Fruit fly (Drosophila melanogaster): ENCODE data around the gene alpha-Est6.

alpha-Est6 gene

dm6 chr3R:7491453-7491853, 37.1 kb downstream of the alpha-Est6 start (continued):
- no peak for TF ChIP-seq CG9727 (GFP tag; optimal IDR thresholded peaks at IDR 0.05)
- no peak for TF ChIP-seq CG6813 (GFP tag; optimal IDR thresholded peaks at IDR 0.05)
- no peak for TF ChIP-seq dysf (GFP tag; IDR thresholded peaks at IDR 0.05)
- no peak for TF ChIP-seq luna (GFP tag; optimal IDR thresholded peaks at IDR 0.05)
- TF ChIP-seq ac (GFP tag; optimal IDR thresholded peaks at IDR 0.05): no peak
- no peak for TF ChIP-seq HHEX (GFP tag; optimal IDR thresholded peaks at IDR 0.05)
- no peak for TF ChIP-seq CG11695 (GFP tag; IDR thresholded peaks at IDR 0.05)
- no peak for TF ChIP-seq bab2 (GFP tag; optimal IDR thresholded peaks at IDR 0.05)
- TF ChIP-seq crc (GFP tag; optimal IDR thresholded peaks at IDR 0.05): no peak
- no peak for TF ChIP-seq CG32772 (GFP tag; IDR thresholded peaks at IDR 0.05)
- no peak for TF ChIP-seq chn (GFP tag; optimal IDR thresholded peaks at IDR 0.05)
- no peak for TF ChIP-seq tin (GFP tag; optimal IDR thresholded peaks at IDR 0.05)
- no peak for TF ChIP-seq klu (GFP tag; IDR thresholded peaks at IDR 0.05)
- TF ChIP-seq peb (GFP tag; IDR thresholded peaks at IDR 0.05): no peak
- TF ChIP-seq hbn (GFP tag; IDR thresholded peaks at IDR 0.05; ENCODE audit: partially characterized antibody): no peak
- TF ChIP-seq Usf (GFP tag; optimal IDR thresholded peaks at IDR 0.05): no peak
- TF ChIP-seq CG4404 (GFP tag; IDR thresholded peaks at IDR 0.05): no peak
- peak; percentile 87 for TF ChIP-seq Blimp-1 (GFP tag; optimal IDR thresholded peaks at IDR 0.05)
- TF ChIP-seq lov (optimal IDR thresholded peaks at IDR 0.05): no peak
- no peak for TF ChIP-seq lov (GFP tag; IDR thresholded peaks at IDR 0.05)
- TF ChIP-seq CG17802 (tag; optimal IDR thresholded peaks at IDR 0.05): no peak
- TF ChIP-seq CG10979 (tag; optimal IDR thresholded peaks at IDR 0.05): no peak
- no peak for TF ChIP-seq CG2129 (GFP tag; IDR thresholded peaks at IDR 0.05; ENCODE audit: partially characterized antibody)
- no peak for TF ChIP-seq CG2889 (GFP tag; IDR thresholded peaks at IDR 0.05)
- no peak for TF ChIP-seq Hsf (GFP tag; optimal IDR thresholded peaks at IDR 0.05)
- no peak for TF ChIP-seq vfl (GFP tag; optimal IDR thresholded peaks at IDR 0.05)
- TF ChIP-seq Sry-β (GFP tag; optimal IDR thresholded peaks at IDR 0.05): no peak
- TF ChIP-seq CG10267 (tag; optimal IDR thresholded peaks at IDR 0.05): no peak
- TF ChIP-seq shn (GFP tag; optimal IDR thresholded peaks at IDR 0.05): no peak
- TF ChIP-seq jigr1 (GFP tag; IDR thresholded peaks at IDR 0.05): no peak
- TF ChIP-seq BEAF-32 (GFP tag; optimal IDR thresholded peaks at IDR 0.05): no peak
- no peak for TF ChIP-seq Side (GFP tag; optimal IDR thresholded peaks at IDR 0.05)
- TF ChIP-seq chinmo (GFP tag; IDR thresholded peaks at IDR 0.05; ENCODE audit: partially characterized antibody): peak; percentile 91; the same call in 3 of the 4 replicates
- TF ChIP-seq Jarid2 (GFP tag; optimal IDR thresholded peaks at IDR 0.05): peak; percentile 87
- TF ChIP-seq CG32532 (GFP tag; IDR thresholded peaks at IDR 0.05): peak; percentile 67; the same call in 1 of the 2 replicates
- TF ChIP-seq B-H2 (GFP tag; optimal IDR thresholded peaks at IDR 0.05): peak; percentile 37
- no peak for TF ChIP-seq en (GFP tag; optimal IDR thresholded peaks at IDR 0.05)
- TF ChIP-seq pzg (GFP tag; optimal IDR thresholded peaks at IDR 0.05): no peak
- TF ChIP-seq CG31388 (GFP tag; optimal IDR thresholded peaks at IDR 0.05): no peak
- peak; percentile 23; the same call in 1 of the 2 replicates for TF ChIP-seq CG1024 (GFP tag; IDR thresholded peaks at IDR 0.05)
- no peak for TF ChIP-seq tup (GFP tag; optimal IDR thresholded peaks at IDR 0.05)
- TF ChIP-seq CG10565 (GFP tag; optimal IDR thresholded peaks at IDR 0.05): no peak
- TF ChIP-seq CG1647 (GFP tag; optimal IDR thresholded peaks at IDR 0.05): no peak
- no peak for TF ChIP-seq CG4282 (GFP tag; optimal IDR thresholded peaks at IDR 0.05)
- no peak for TF ChIP-seq zen (tag; optimal IDR thresholded peaks at IDR 0.05)
- TF ChIP-seq CG2678 (tag; optimal IDR thresholded peaks at IDR 0.05): no peak
- no peak for TF ChIP-seq Taf1 (GFP tag; IDR thresholded peaks at IDR 0.05)
- no peak for TF ChIP-seq wor (GFP tag; IDR thresholded peaks at IDR 0.05)
- no peak for TF ChIP-seq nmo (GFP tag; optimal IDR thresholded peaks at IDR 0.05)
- no peak for TF ChIP-seq CG15011 (GFP tag; optimal IDR thresholded peaks at IDR 0.05)
- TF ChIP-seq unc-4 (GFP tag; IDR thresholded peaks at IDR 0.05; ENCODE audit: partially characterized antibody): no peak
- TF ChIP-seq trem (tag; optimal IDR thresholded peaks at IDR 0.05): no peak
